Fruit fly (Drosophila melanogaster): ENCODE results near the gene bbx.

bbx gene

dm6 chrX:21369149-21369988, 6.5 kb downstream of the bbx start (continued):
- TF ChIP-seq CHES-1-like (GFP tag; optimal IDR thresholded peaks at IDR 0.05) (peak; percentile 2), Sry-δ (GFP tag; optimal IDR thresholded peaks at IDR 0.05) (no peak), tap (tag; optimal IDR thresholded peaks at IDR 0.05) (no peak), CG15696 (tag; optimal IDR thresholded peaks at IDR 0.05) (no peak), amos (GFP tag; IDR thresholded peaks at IDR 0.05; ENCODE audit: partially characterized antibody) (peak; percentile 19; the same call in 1 of the 2 replicates), inv (GFP tag; IDR thresholded peaks at IDR 0.05; ENCODE audit: partially characterized antibody) (no peak), nau (GFP tag; optimal IDR thresholded peaks at IDR 0.05) (no peak), ap (GFP tag; IDR thresholded peaks at IDR 0.05) (no peak), bbx (GFP tag; IDR thresholded peaks at IDR 0.05; ENCODE audit: partially characterized antibody) (peak; percentile 54), CG1529 (GFP tag; optimal IDR thresholded peaks at IDR 0.05) (no peak), CG3281 (GFP tag; optimal IDR thresholded peaks at IDR 0.05) (no peak), CG9609 (GFP tag; optimal IDR thresholded peaks at IDR 0.05) (no peak), dimm (GFP tag; IDR thresholded peaks at IDR 0.05) (no peak), CG7271 (tag; optimal IDR thresholded peaks at IDR 0.05) (no peak), pzg (GFP tag; optimal IDR thresholded peaks at IDR 0.05) (peak; percentile 14), CG14710 (tag; optimal IDR thresholded peaks at IDR 0.05) (peak; percentile 2), CG7372 (GFP tag; IDR thresholded peaks at IDR 0.05) (no peak), CG11696 (GFP tag; IDR thresholded peaks at IDR 0.05) (no peak), CG4360 (GFP tag; IDR thresholded peaks at IDR 0.05) (peak; percentile 76), gce (GFP tag; IDR thresholded peaks at IDR 0.05) (no peak), CG12942 (GFP tag; optimal IDR thresholded peaks at IDR 0.05) (no peak), CG9437 (GFP tag; optimal IDR thresholded peaks at IDR 0.05) (no peak), Atf-2 (GFP tag; optimal IDR thresholded peaks at IDR 0.05) (no peak), Dip3 (GFP tag; optimal IDR thresholded peaks at IDR 0.05) (no peak), her (GFP tag; optimal IDR thresholded peaks at IDR 0.05) (no peak), Bgb (GFP tag; IDR thresholded peaks at IDR 0.05; ENCODE audit: partially characterized antibody) (no peak), Drgx (GFP tag; IDR thresholded peaks at IDR 0.05) (no peak), CG14860 (GFP tag; IDR thresholded peaks at IDR 0.05; ENCODE audit: partially characterized antibody) (no peak), CG8290 (GFP tag; optimal IDR thresholded peaks at IDR 0.05) (no peak), CG8290 (tag; optimal IDR thresholded peaks at IDR 0.05) (no peak), dati (GFP tag; IDR thresholded peaks at IDR 0.05) (no peak), CG4328 (GFP tag; optimal IDR thresholded peaks at IDR 0.05) (no peak), unpg (GFP tag; optimal IDR thresholded peaks at IDR 0.05) (no peak), stwl (tag; optimal IDR thresholded peaks at IDR 0.05) (peak; percentile 17), fd64A (GFP tag; optimal IDR thresholded peaks at IDR 0.05) (no peak), Fer2 (tag; optimal IDR thresholded peaks at IDR 0.05) (no peak), CG17912 (GFP tag; optimal IDR thresholded peaks at IDR 0.05) (no peak), ac (GFP tag; optimal IDR thresholded peaks at IDR 0.05) (no peak), zen (tag; optimal IDR thresholded peaks at IDR 0.05) (peak; percentile 28), crp (GFP tag; optimal IDR thresholded peaks at IDR 0.05) (peak in 1 of 2 experiments; percentile 74), CG33557 (GFP tag; optimal IDR thresholded peaks at IDR 0.05) (no peak), klu (GFP tag; IDR thresholded peaks at IDR 0.05) (no peak), Ada2b (GFP tag; IDR thresholded peaks at IDR 0.05) (no peak), vfl (GFP tag; optimal IDR thresholded peaks at IDR 0.05) (no peak), Bdp1 (GFP tag; optimal IDR thresholded peaks at IDR 0.05) (no peak), gem (tag; optimal IDR thresholded peaks at IDR 0.05) (peak; percentile 6), dmrt99B (tag; optimal IDR thresholded peaks at IDR 0.05) (no peak), Ets97D (GFP tag; optimal IDR thresholded peaks at IDR 0.05) (no peak), Bteb2 (GFP tag; optimal IDR thresholded peaks at IDR 0.05) (no peak), Elba2 (GFP tag; optimal IDR thresholded peaks at IDR 0.05) (no peak)

All from whole organism, embryonic.